Fruit fly (Drosophila melanogaster): ENCODE measurements around the gene mIF2.

mIF2 gene

DNA sequence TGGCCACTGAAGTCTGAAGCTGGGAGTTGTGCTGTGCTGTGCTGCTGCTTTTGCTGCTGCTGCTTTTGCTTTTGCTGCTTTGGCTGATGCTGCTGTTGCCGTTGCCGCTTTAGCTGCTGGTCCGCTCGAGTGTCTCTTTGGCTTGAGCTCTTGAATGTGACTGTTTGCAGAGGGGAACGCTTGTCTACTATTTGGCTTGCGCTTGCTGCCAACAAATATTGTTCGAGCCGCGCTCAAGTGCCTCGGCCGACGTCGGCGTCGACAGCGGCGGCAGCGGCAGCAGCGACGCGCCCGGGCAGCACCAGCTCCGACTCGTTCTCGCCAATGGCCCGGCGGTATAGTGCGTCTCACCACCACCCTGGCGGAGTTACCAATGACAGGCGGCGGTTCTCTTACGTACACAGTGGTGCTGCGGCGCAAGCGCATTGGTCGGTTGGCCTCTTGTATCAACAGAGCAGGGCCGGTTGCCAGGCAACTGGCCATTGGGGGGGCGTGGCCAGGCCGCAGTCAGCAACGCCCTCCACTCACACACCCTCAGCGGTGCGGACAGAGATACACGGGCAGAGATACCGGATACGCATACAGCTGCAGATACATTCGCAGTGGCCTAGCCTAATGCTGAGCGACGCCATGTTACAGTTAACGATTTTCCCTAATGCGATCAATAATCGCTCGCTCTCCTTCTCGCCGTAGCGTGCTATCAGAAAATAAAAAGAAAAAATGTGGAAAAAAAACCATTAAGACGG is 40.6 kb upstream of the mIF2 start, which contains the start of gene fkh (continued):
- TF ChIP-seq Dll (GFP tag; IDR thresholded peaks at IDR 0.05; ENCODE audit: partially characterized antibody), result peak; percentile 40; the same call in 2 of the 4 replicates
- peak; percentile 79 for TF ChIP-seq Bteb2 (GFP tag; optimal IDR thresholded peaks at IDR 0.05)
- peak; percentile 90 for TF ChIP-seq Camta (GFP tag; optimal IDR thresholded peaks at IDR 0.05)
- TF ChIP-seq abd-A (tag; optimal IDR thresholded peaks at IDR 0.05), result peak; percentile 85
- TF ChIP-seq CG9609 (GFP tag; optimal IDR thresholded peaks at IDR 0.05), result peak; percentile 74
- TF ChIP-seq gsb (GFP tag; IDR thresholded peaks at IDR 0.05), result peak; percentile 68; the same call in 1 of the 2 replicates
- peak; percentile 97 for TF ChIP-seq org-1 (GFP tag; optimal IDR thresholded peaks at IDR 0.05)
- peak; percentile 84 for TF ChIP-seq CG13775 (GFP tag; optimal IDR thresholded peaks at IDR 0.05)
- TF ChIP-seq Sin3A (optimal IDR thresholded peaks at IDR 0.05), result no peak
- peak; percentile 93 for TF ChIP-seq CG5180 (GFP tag; optimal IDR thresholded peaks at IDR 0.05)
- 0 out of 3 replicates have a peak, but pooled peaks have one; percentile 54 for TF ChIP-seq CG7357 (GFP tag; IDR thresholded peaks at IDR 0.05)
- TF ChIP-seq seq (GFP tag; IDR thresholded peaks at IDR 0.05), result peak; percentile 97
- peak; percentile 84 for TF ChIP-seq shn (GFP tag; optimal IDR thresholded peaks at IDR 0.05)
- TF ChIP-seq run (tag; optimal IDR thresholded peaks at IDR 0.05), result peak; percentile 70
- TF ChIP-seq Vsx1 (GFP tag; optimal IDR thresholded peaks at IDR 0.05), result peak; percentile 97
- TF ChIP-seq jumu (GFP tag; optimal IDR thresholded peaks at IDR 0.05), result peak; percentile 92
- TF ChIP-seq Deaf1 (tag; optimal IDR thresholded peaks at IDR 0.05), result peak; percentile 59
- TF ChIP-seq Adf1 (GFP tag; IDR thresholded peaks at IDR 0.05), result peak; percentile 98
- no peak for TF ChIP-seq Rx (GFP tag; IDR thresholded peaks at IDR 0.05)
- TF ChIP-seq CG16813 (GFP tag; IDR thresholded peaks at IDR 0.05; ENCODE audit: partially characterized antibody), result no peak
- TF ChIP-seq TFAM (GFP tag; optimal IDR thresholded peaks at IDR 0.05), result peak; percentile 77
- peak; percentile 33 for TF ChIP-seq CG9797 (GFP tag; optimal IDR thresholded peaks at IDR 0.05)
- peak; percentile 87 for TF ChIP-seq CG2116 (GFP tag; optimal IDR thresholded peaks at IDR 0.05)
- peak; percentile 90 for TF ChIP-seq gcm (GFP tag; optimal IDR thresholded peaks at IDR 0.05)
- peak; percentile 67; the same call in 1 of the 2 replicates for TF ChIP-seq ttk (GFP tag; IDR thresholded peaks at IDR 0.05)
- peak; percentile 86; the same call in 1 of the 2 replicates for TF ChIP-seq sob (GFP tag; IDR thresholded peaks at IDR 0.05)
- TF ChIP-seq sim (GFP tag; IDR thresholded peaks at IDR 0.05), result peak; percentile 85
- TF ChIP-seq CG14965 (GFP tag; optimal IDR thresholded peaks at IDR 0.05; ENCODE audit: borderline replicate concordance), result peak; percentile 82
- TF ChIP-seq fd3F (GFP tag; optimal IDR thresholded peaks at IDR 0.05), result peak; percentile 61
- TF ChIP-seq CG2202 (tag; optimal IDR thresholded peaks at IDR 0.05), result peak; percentile 88
- no peak for TF ChIP-seq eve (GFP tag; optimal IDR thresholded peaks at IDR 0.05)
- no peak for TF ChIP-seq CG32772 (GFP tag; IDR thresholded peaks at IDR 0.05)
- no peak for TF ChIP-seq pan (optimal IDR thresholded peaks at IDR 0.05)
- peak in 1 of 2 experiments; percentile 77 for TF ChIP-seq pan (GFP tag; optimal IDR thresholded peaks at IDR 0.05 in 1 of 2, IDR thresholded peaks at IDR 0.05 in 1 of 2)
- TF ChIP-seq CG1233 (GFP tag; optimal IDR thresholded peaks at IDR 0.05), result peak; percentile 95
- no peak for TF ChIP-seq bowl (GFP tag; IDR thresholded peaks at IDR 0.05)
- TF ChIP-seq CG13123 (GFP tag; optimal IDR thresholded peaks at IDR 0.05), result peak; percentile 96
- peak; percentile 84 for TF ChIP-seq ftz-f1 (GFP tag; optimal IDR thresholded peaks at IDR 0.05)
- TF ChIP-seq sima (GFP tag; optimal IDR thresholded peaks at IDR 0.05), result peak; percentile 58
- TF ChIP-seq so (GFP tag; IDR thresholded peaks at IDR 0.05), result peak; percentile 96
- TF ChIP-seq Dad (GFP tag; optimal IDR thresholded peaks at IDR 0.05), result peak; percentile 85
- TF ChIP-seq MBD-R2 (GFP tag; IDR thresholded peaks at IDR 0.05), result peak; percentile 63; the same call in 1 of the 2 replicates
- TF ChIP-seq Oaz (GFP tag; IDR thresholded peaks at IDR 0.05), result no peak
- peak; percentile 79 for TF ChIP-seq CG14710 (tag; optimal IDR thresholded peaks at IDR 0.05)
- peak; percentile 59 for TF ChIP-seq tin (GFP tag; optimal IDR thresholded peaks at IDR 0.05)
- peak; percentile 36 for TF ChIP-seq CG12391 (tag; optimal IDR thresholded peaks at IDR 0.05)
- TF ChIP-seq CG11695 (GFP tag; IDR thresholded peaks at IDR 0.05), result peak; percentile 85
- TF ChIP-seq en (GFP tag; optimal IDR thresholded peaks at IDR 0.05), result peak; percentile 73
- TF ChIP-seq CG4820 (GFP tag; optimal IDR thresholded peaks at IDR 0.05), result peak; percentile 65
- peak; percentile 99 for TF ChIP-seq CG10543 (GFP tag; optimal IDR thresholded peaks at IDR 0.05)

All from whole organism, embryonic.